Worm (Caenorhabditis elegans) whole organism, L2 larva: ENCODE results near the gene gdh-1.
A peak's percentile ranks its signal among the peaks of the same experiment; 100 is the strongest.

Source experiments
- C34F6.9 ChIP-seq: fragments of 150-350 bp; optimal IDR thresholded peaks from 2 replicates; lab custom pipeline; 2014; ENCODE audit warnings: missing biosample characterization, missing genetic modification characterization
- F13H6.1 ChIP-seq: sonication (generic microtip); optimal IDR thresholded peaks from 2 replicates; lab custom pipeline; 2016; ENCODE audit warnings: missing genetic modification characterization, missing compliant biosample characterization
- R02D3.7 ChIP-seq: fragments of 150-350 bp; optimal IDR thresholded peaks from 2 replicates; lab custom pipeline; 2014; ENCODE audit warnings: missing biosample characterization, missing genetic modification characterization
- Y55F3AM.14 ChIP-seq: fragments of 200-800 bp; sonication (Bioruptor generic); optimal IDR thresholded peaks from 2 replicates; lab custom pipeline; 2018; ENCODE audit warnings: mild to moderate bottlenecking, missing genetic modification characterization, missing compliant biosample characterization
- ZK546.5 ChIP-seq: sonication (generic microtip); optimal IDR thresholded peaks from 2 replicates; lab custom pipeline; 2017; ENCODE audit warnings: missing biosample characterization, missing genetic modification characterization
- alr-1 ChIP-seq: fragments of 150-350 bp; optimal IDR thresholded peaks from 2 replicates; lab custom pipeline; 2014; ENCODE audit warnings: missing biosample characterization, missing genetic modification characterization
- ama-1 ChIP-seq: fragments of 150-350 bp; optimal IDR thresholded peaks from 2 replicates; lab custom pipeline; 2018; ENCODE audit warnings: inconsistent platforms
- blmp-1 ChIP-seq: sonication (generic microtip); optimal IDR thresholded peaks from 2 replicates; lab custom pipeline; 2017; ENCODE audit warnings: missing genetic modification characterization, mild to moderate bottlenecking, missing compliant biosample characterization, antibody characterized with exemption, moderate library complexity; ENCODE audit not compliant: insufficient read depth
- ceh-16 ChIP-seq: fragments of 150-350 bp; optimal IDR thresholded peaks from 2 replicates; lab custom pipeline; 2014; ENCODE audit warnings: missing biosample characterization, missing genetic modification characterization
- ceh-82 ChIP-seq: fragments of 150-350 bp; optimal IDR thresholded peaks from 2 replicates; lab custom pipeline; 2014; ENCODE audit warnings: missing biosample characterization, missing genetic modification characterization
- crh-2 ChIP-seq: sonication (generic microtip); optimal IDR thresholded peaks from 2 replicates; lab custom pipeline; 2017; ENCODE audit warnings: missing biosample characterization, missing genetic modification characterization
- egl-27 ChIP-seq: sonication (generic microtip); optimal IDR thresholded peaks from 3 replicates; lab custom pipeline; 2017; ENCODE audit warnings: missing biosample characterization, missing genetic modification reagents, missing genetic modification characterization
- elt-1 ChIP-seq: fragments of 150-350 bp; optimal IDR thresholded peaks from 2 replicates; lab custom pipeline; 2014; ENCODE audit warnings: missing biosample characterization, missing genetic modification characterization
- elt-3 ChIP-seq: sonication (generic microtip); optimal IDR thresholded peaks from 2 replicates; lab custom pipeline; 2017; ENCODE audit warnings: missing biosample characterization, missing genetic modification characterization
- gmeb-1 ChIP-seq: fragments of 150-350 bp; optimal IDR thresholded peaks from 2 replicates; lab custom pipeline; 2014; ENCODE audit warnings: missing biosample characterization, missing genetic modification characterization
- lin-11 ChIP-seq: fragments of 150-350 bp; sonication (generic microtip); optimal IDR thresholded peaks from 2 replicates; lab custom pipeline; 2014; ENCODE audit warnings: missing biosample characterization, missing genetic modification characterization, inconsistent platforms, mixed read lengths
- lin-13 ChIP-seq: fragments of 150-350 bp; optimal IDR thresholded peaks from 2 replicates; lab custom pipeline; 2014; ENCODE audit warnings: missing biosample characterization, missing genetic modification reagents, missing genetic modification characterization
- mbf-1 ChIP-seq: sonication (generic microtip); optimal IDR thresholded peaks from 2 replicates; lab custom pipeline; 2017; ENCODE audit warnings: missing biosample characterization, missing genetic modification characterization
- mdl-1 ChIP-seq, 2 experiments: fragments of 150-350 bp in 1 of 2; sonication (generic microtip) in 1 of 2; optimal IDR thresholded peaks; 2 replicates each; lab custom pipeline; 2017; ENCODE audit warnings: missing biosample characterization in 2 of 2, missing genetic modification characterization in 2 of 2
- nhr-11 ChIP-seq: fragments of 150-350 bp; optimal IDR thresholded peaks from 2 replicates; lab custom pipeline; 2014; ENCODE audit warnings: missing biosample characterization, missing genetic modification characterization
- nhr-129 ChIP-seq: fragments of 150-350 bp; optimal IDR thresholded peaks from 2 replicates; lab custom pipeline; 2014; ENCODE audit warnings: missing biosample characterization, missing genetic modification characterization
- nhr-237 ChIP-seq: fragments of 150-350 bp; optimal IDR thresholded peaks from 2 replicates; lab custom pipeline; 2014; ENCODE audit warnings: missing biosample characterization, missing genetic modification characterization
- nhr-25 ChIP-seq: fragments of 150-350 bp; sonication (generic microtip); optimal IDR thresholded peaks from 3 replicates; lab custom pipeline; 2014; ENCODE audit warnings: missing biosample characterization, missing genetic modification characterization
- nhr-77 ChIP-seq: fragments of 150-350 bp; optimal IDR thresholded peaks from 2 replicates; lab custom pipeline; 2014; ENCODE audit warnings: missing biosample characterization, missing genetic modification characterization
- peb-1 ChIP-seq: fragments of 150-350 bp; optimal IDR thresholded peaks from 2 replicates; lab custom pipeline; 2014; ENCODE audit warnings: missing biosample characterization, missing genetic modification characterization
- skn-1 ChIP-seq: sonication (generic microtip); optimal IDR thresholded peaks from 2 replicates; lab custom pipeline; 2017; ENCODE audit warnings: missing biosample characterization, missing genetic modification characterization
- sma-3 ChIP-seq: sonication (generic microtip); optimal IDR thresholded peaks from 2 replicates; lab custom pipeline; 2016; ENCODE audit warnings: missing genetic modification reagents, missing genetic modification characterization, missing compliant biosample characterization
- sma-9 ChIP-seq, 2 experiments: fragments of 150-350 bp in 1 of 2; sonication (generic microtip) in 1 of 2; optimal IDR thresholded peaks; 2 replicates each; lab custom pipeline; 2014 to 2016; ENCODE audit warnings: missing genetic modification characterization in 2 of 2, mild to moderate bottlenecking in 1 of 2, missing biosample characterization in 1 of 2, missing compliant biosample characterization in 1 of 2, missing genetic modification reagents in 1 of 2, moderate library complexity in 1 of 2
- snpc-4 ChIP-seq: fragments of 150-350 bp; optimal IDR thresholded peaks from 2 replicates; lab custom pipeline; 2014; ENCODE audit warnings: missing biosample characterization, missing genetic modification characterization
- unc-55 ChIP-seq: fragments of 150-350 bp; sonication (generic microtip); optimal IDR thresholded peaks from 3 replicates; lab custom pipeline; 2014; ENCODE audit warnings: missing biosample characterization, missing genetic modification reagents, missing genetic modification characterization
- unc-62 ChIP-seq: fragments of 150-350 bp; optimal IDR thresholded peaks from 2 replicates; lab custom pipeline; 2014; ENCODE audit warnings: missing biosample characterization, missing genetic modification reagents, missing genetic modification characterization
- zag-1 ChIP-seq: fragments of 150-350 bp; optimal IDR thresholded peaks from 2 replicates; lab custom pipeline; 2014; ENCODE audit warnings: missing biosample characterization, missing genetic modification characterization

Gene gdh-1

ce11 chrIV:11928388-11928787 lies 24.7 kb upstream of the gdh-1 start (continued):
- no peak for TF ChIP-seq snpc-4 (tag; lab: Kevin White, UChicago)
- TF ChIP-seq R02D3.7 (tag; lab: Kevin White, UChicago), result no peak
- no peak for TF ChIP-seq mbf-1 (tag; lab: Kevin White, UChicago)
- peak; percentile 9 for TF ChIP-seq crh-2 (tag; lab: Kevin White, UChicago)
- TF ChIP-seq elt-1 (tag; lab: Kevin White, UChicago), result no peak
- TF ChIP-seq ceh-82 (tag; lab: Kevin White, UChicago), result no peak

DNA sequence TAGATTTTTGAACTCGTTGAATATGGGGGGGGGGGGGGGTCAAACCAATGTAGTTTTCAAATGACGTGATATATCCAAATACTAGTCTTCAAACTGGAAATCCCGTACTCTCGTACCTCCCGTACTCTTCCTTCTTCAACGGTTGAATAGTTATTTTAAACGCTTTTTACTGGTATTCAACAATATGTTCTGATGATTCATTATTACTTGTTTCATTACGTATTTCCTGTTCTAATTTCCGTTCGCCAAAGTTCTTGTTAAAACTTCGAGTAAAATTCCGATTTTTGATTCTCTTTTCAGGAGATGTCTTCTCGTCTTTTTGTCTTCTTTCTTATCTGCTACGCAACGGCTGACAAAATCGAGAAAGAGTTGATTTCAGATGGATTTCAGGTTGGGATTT lies 22.5 kb upstream of the gdh-1 start, which contains the start of gene nhx-9:
Gene nhx-9 (plus strand): TSS at position 301 of the 400 bp plus-strand sequence.
- TF ChIP-seq alr-1 (no peak), unc-55 (GFP tag; lab: Kevin White, UChicago) (no peak), R02D3.7 (tag; lab: Kevin White, UChicago) (no peak), gmeb-1 (tag; lab: Kevin White, UChicago) (no peak), nhr-129 (no peak), skn-1 (tag; lab: Kevin White, UChicago) (no peak)

DNA sequence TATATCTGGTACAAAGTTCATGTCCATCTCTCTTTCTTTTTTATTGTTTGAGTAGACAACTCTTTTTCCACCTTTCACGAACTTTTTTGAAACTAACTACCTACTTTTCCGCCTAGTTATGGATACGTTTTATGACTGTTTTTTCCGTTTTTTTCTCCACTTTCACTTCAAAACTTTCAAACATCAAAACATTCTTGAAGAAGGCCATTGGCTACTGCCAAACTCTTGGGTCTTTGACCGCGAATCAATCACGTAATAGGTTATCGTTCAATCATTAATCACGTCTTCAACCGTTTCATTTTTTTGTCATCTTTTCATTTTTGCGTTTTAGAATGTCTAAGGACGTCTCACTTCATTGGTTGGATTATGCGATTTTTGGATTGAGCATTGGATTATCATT lies 16.0 kb upstream of the gdh-1 start, which contains the start of gene slc-5A12:
Gene slc-5A12 (plus strand): TSS at position 333 of the 400 bp plus-strand sequence.
- no peak for TF ChIP-seq snpc-4 (tag; lab: Kevin White, UChicago)
- TF ChIP-seq blmp-1, result peak; percentile 59
- TF ChIP-seq R02D3.7 (tag; lab: Kevin White, UChicago), result no peak
- TF ChIP-seq, all 48 proteins: peak for 1

- TF ChIP-seq sma-9 (GFP tag; optimal IDR thresholded peaks at IDR 0.05; lab: Kevin White, UChicago) (peak; percentile 68), sma-9 (tag; optimal IDR thresholded peaks at IDR 0.05; lab: Kevin White, UChicago) (no peak), nhr-25 (tag; lab: Kevin White, UChicago) (no peak)
Measured at ce11 chrIV:11938554-11938953, 14.5 kb upstream of the gdh-1 start.

- no peak for TF ChIP-seq R02D3.7 (tag; lab: Kevin White, UChicago)
Measured at ce11 chrIV:11942313-11942712, 10.7 kb upstream of the gdh-1 start, which contains the start of gene ZK829.1. Gene ZK829.1, minus strand, starts transcription at chrIV:11942413.

DNA sequence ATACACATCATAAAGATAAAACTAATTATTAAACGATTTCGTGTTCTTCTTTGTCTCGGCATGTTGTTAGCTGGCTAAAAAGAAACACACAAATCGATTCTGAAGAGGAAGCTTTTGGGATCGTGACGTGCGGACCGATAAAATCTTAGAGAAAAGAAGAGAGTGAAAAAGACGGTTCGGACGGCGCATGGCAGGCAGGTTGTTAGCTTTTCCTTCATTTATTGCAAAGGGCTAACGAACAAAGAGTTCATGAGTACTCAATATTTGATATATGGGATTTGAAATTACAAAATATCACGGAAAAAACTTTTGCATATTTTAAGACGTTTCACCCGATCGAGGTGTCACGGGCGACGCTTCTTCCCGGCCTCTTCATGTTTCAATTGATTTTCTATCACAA lies 7.4 kb upstream of the gdh-1 start, which contains the start of gene ZK829.3:
Gene ZK829.3 (minus strand): TSS at position 101 of the 400 bp plus-strand sequence.
- TF ChIP-seq peb-1 (tag; lab: Kevin White, UChicago) (no peak), nhr-11 (tag; lab: Kevin White, UChicago) (no peak), lin-13 (GFP tag; lab: Kevin White, UChicago) (no peak), blmp-1 (no peak), elt-1 (tag; lab: Kevin White, UChicago) (no peak)

DNA sequence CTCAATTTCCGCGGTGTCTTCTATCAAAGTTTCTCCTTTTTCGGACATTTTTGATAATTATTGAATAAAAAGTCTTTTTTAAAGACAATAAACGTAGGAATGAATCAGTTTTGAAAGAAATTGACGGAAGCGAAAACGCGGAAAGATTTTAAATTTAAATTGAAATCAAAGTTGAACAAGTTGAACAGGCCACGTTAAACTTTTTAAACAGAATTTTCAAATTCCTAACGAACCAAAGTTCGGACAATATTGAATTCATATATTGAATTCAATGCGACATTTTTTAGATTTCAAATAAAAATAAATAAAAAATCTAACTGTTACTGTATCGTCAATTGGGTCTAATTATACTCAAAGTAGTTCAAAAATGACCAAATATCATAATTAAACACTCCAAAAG lies 3.3 kb upstream of the gdh-1 start, which contains the start of gene hdl-1:
Gene hdl-1 (minus strand): TSS at position 101 of the 400 bp plus-strand sequence.
- no peak for TF ChIP-seq nhr-237 (tag; lab: Kevin White, UChicago)
- no peak for TF ChIP-seq elt-1 (tag; lab: Kevin White, UChicago)
- TF ChIP-seq snpc-4 (tag; lab: Kevin White, UChicago), result no peak
- TF ChIP-seq gmeb-1 (tag; lab: Kevin White, UChicago), result no peak
- TF ChIP-seq F13H6.1 (tag; lab: Kevin White, UChicago), result no peak
- TF ChIP-seq ceh-16, result no peak
- TF ChIP-seq sma-9 (GFP tag; optimal IDR thresholded peaks at IDR 0.05; lab: Kevin White, UChicago), result no peak
- no peak for TF ChIP-seq sma-9 (tag; optimal IDR thresholded peaks at IDR 0.05; lab: Kevin White, UChicago)
- no peak for TF ChIP-seq nhr-77 (tag; lab: Kevin White, UChicago)
- TF ChIP-seq crh-2 (tag; lab: Kevin White, UChicago), result no peak

DNA sequence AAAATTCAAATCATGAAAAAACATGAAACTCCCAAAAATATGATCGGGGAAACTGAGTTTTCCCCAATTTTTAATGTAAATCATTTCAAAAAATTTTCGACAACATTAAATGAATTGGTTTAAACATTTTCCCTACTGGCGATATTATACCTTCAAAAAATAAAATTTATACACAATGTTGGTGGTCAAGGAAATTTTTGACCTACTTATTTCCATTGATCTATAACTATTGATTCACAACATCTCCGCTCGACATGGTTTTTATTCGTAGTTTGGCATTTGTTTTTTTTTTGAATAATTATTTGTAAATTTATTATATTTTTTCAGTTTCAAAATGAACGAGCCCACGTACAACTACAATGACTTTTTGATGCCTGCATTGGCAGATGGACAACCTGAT lies 2.8 kb upstream of the gdh-1 start, which contains the start of gene tbx-36:
Gene tbx-36 (plus strand): TSS at position 301 of the 400 bp plus-strand sequence.
- no peak for TF ChIP-seq ZK546.5 (tag; lab: Kevin White, UChicago)
- TF ChIP-seq mbf-1 (tag; lab: Kevin White, UChicago), result no peak
- TF ChIP-seq unc-62 (GFP tag; lab: Kevin White, UChicago), result no peak
- TF ChIP-seq sma-3 (GFP tag; lab: Kevin White, UChicago), result no peak
- TF ChIP-seq elt-3, result no peak
- no peak for TF ChIP-seq Y55F3AM.14
- TF ChIP-seq elt-1 (tag; lab: Kevin White, UChicago), result no peak
- TF ChIP-seq lin-11 (tag; lab: Kevin White, UChicago), result no peak
- no peak for TF ChIP-seq egl-27 (tag; lab: Kevin White, UChicago)
- no peak for TF ChIP-seq zag-1
- TF ChIP-seq alr-1, result no peak
- TF ChIP-seq R02D3.7 (tag; lab: Kevin White, UChicago), result no peak
- TF ChIP-seq nhr-11 (tag; lab: Kevin White, UChicago), result no peak
- no peak for TF ChIP-seq skn-1 (tag; lab: Kevin White, UChicago)
- TF ChIP-seq mdl-1 (tag; optimal IDR thresholded peaks at IDR 0.05; lab: Kevin White, UChicago), result no peak
- no peak for TF ChIP-seq ceh-16
- TF ChIP-seq crh-2 (tag; lab: Kevin White, UChicago), result no peak
- no peak for TF ChIP-seq ama-1 (lab: Kevin White, UChicago)
- TF ChIP-seq C34F6.9 (tag; lab: Kevin White, UChicago), result no peak
